Worm (Caenorhabditis elegans) whole organism, L4/young adult: ENCODE measurements around the gene flp-28.

Experiments used
- dao-5 ChIP-seq: sonication (generic microtip); optimal IDR thresholded peaks from 2 replicates; lab custom pipeline; 2016; ENCODE audit warnings: missing genotype, missing genetic modification characterization, moderate library complexity, missing compliant biosample characterization
- him-1 ChIP-seq: sonication (generic microtip); optimal IDR thresholded peaks from 2 replicates; lab custom pipeline; 2016; ENCODE audit warnings: missing genotype, missing genetic modification reagents, missing genetic modification characterization, missing compliant biosample characterization

DNA sequence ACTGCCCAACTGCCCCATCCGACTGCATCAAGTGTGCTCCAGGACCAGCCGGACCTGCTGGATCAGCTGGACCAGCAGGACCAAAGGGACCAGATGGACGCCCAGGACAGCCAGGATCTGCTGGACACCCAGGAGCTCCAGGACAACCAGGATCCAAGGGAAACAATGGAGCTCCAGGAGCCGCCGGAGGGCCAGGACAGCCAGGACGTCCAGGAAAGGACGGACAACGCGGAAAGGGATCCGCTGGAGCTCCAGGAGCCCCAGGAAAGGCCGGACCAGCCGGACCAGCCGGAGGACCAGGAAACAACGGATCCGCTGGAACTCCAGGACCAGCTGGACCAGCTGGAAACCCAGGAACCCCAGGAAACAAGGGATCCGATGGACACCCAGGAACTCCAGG lies 9.7 kb downstream of the flp-28 start:
- TF ChIP-seq dao-5 (tag; lab: Kevin White, UChicago) (no peak), him-1 (tag; lab: Kevin White, UChicago) (no peak)
